Worm (Caenorhabditis elegans): ENCODE results near the gene Y73B6BL.31.

ce11 chrIV:6431582-6431981 is 10.1 kb upstream of the Y73B6BL.31 start, which contains the start of gene acp-7:
- TF ChIP-seq flt-1 (GFP tag; IDR thresholded peaks at IDR 0.05) (no peak), tbx-11 (GFP tag; IDR thresholded peaks at IDR 0.05) (no peak), scrt-1 (GFP tag; IDR thresholded peaks at IDR 0.05) (no peak), B0310.2 (tag; optimal IDR thresholded peaks at IDR 0.05) (no peak), ceh-36 (tag; optimal IDR thresholded peaks at IDR 0.05) (no peak), ama-1 (optimal IDR thresholded peaks at IDR 0.05) (no peak), hmbx-1 (tag; optimal IDR thresholded peaks at IDR 0.05) (no peak), aly-1 (tag; optimal IDR thresholded peaks at IDR 0.05) (no peak), ets-7 (tag; optimal IDR thresholded peaks at IDR 0.05) (no peak), hnd-1 (tag; optimal IDR thresholded peaks at IDR 0.05) (no peak), sea-1 (GFP tag; conservative IDR thresholded peaks at IDR 0.05) (no peak), pes-1 (GFP tag; IDR thresholded peaks at IDR 0.05) (no peak), tra-4 (tag; optimal IDR thresholded peaks at IDR 0.05) (no peak), F13C5.2 (tag; optimal IDR thresholded peaks at IDR 0.05) (no peak)
